Worm (Caenorhabditis elegans) whole organism, young adult: ENCODE measurements around the gene rcan-1.

Source experiments
- B0336.3 ChIP-seq: fragments of 200-800 bp; sonication (Bioruptor generic); IDR thresholded peaks from 2 replicates; pipeline ENCODE4 v1.3.6; 2022; ENCODE audit warnings: missing genetic modification characterization, missing compliant biosample characterization
- C06A6.2 ChIP-seq: fragments of 200-800 bp; sonication (Bioruptor generic); conservative IDR thresholded peaks from 2 replicates; pipeline ENCODE4 v1.3.6; 2022; ENCODE audit warnings: missing genetic modification characterization, missing compliant biosample characterization
- F57C9.4 ChIP-seq: sonication (generic microtip); optimal IDR thresholded peaks from 2 replicates; lab custom pipeline; 2017; ENCODE audit warnings: mild to moderate bottlenecking, missing genetic modification characterization, missing compliant biosample characterization
- hsf-1 ChIP-seq: fragments of 200-800 bp; sonication (Bioruptor generic); IDR thresholded peaks from 2 replicates; pipeline ENCODE4 v1.3.6; 2022; ENCODE audit warnings: missing genetic modification reagents, missing genetic modification characterization, missing compliant biosample characterization
- madf-6 ChIP-seq: fragments of 200-800 bp; sonication (Bioruptor generic); IDR thresholded peaks from 2 replicates; pipeline ENCODE4 v1.3.6; 2022; ENCODE audit warnings: missing genetic modification reagents, missing genetic modification characterization, missing compliant biosample characterization

- TF ChIP-seq madf-6 (no peak), F57C9.4 (tag; lab: Kevin White, UChicago) (no peak), B0336.3 (GFP tag; lab: Robert Waterston, UW) (no peak), hsf-1 (GFP tag; lab: Robert Waterston, UW) (no peak), C06A6.2 (no peak)
Measured at ce11 chrIII:5697266-5697665, 13.4 kb upstream of the rcan-1 start, which contains the start of gene B0336.7.
